ENCODE assay signal across 2 worm cellular contexts in the genomic region with DNA sequence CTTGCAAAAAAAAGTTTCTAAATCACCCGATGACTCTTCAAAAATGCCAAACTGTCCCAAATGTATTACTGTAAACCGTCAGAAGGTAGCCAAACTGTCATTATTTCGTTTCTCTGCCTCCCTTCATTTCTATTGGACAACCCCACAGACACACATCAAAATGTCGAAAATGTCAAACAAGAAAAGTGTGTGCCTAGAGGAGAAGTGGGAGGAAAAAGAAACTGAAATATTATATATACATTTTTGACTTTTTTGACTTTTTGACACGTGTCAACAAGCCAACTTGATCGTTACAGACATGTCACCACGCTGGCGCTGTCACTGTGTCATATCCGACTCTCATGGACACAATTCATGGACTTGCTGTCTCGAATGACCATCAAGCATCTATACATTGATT.
TF ChIP-seq lines count a peak whose summit lies in the region.

No protein-coding gene starts in this region.

TF ChIP-seq in whole organism, L4 larva, 104 proteins besides CTCF, POLR2A, EP300 and RAD21:
- no peak for TF ChIP-seq php-3 (GFP tag; IDR thresholded peaks at IDR 0.05; lab: Robert Waterston, UW)
- TF ChIP-seq lin-39 (tag; optimal IDR thresholded peaks at IDR 0.05; lab: Kevin White, UChicago): no peak
- no peak for TF ChIP-seq F44E2.7 (GFP tag; IDR thresholded peaks at IDR 0.05; lab: Robert Waterston, UW)
- no peak for TF ChIP-seq madf-5 (GFP tag; IDR thresholded peaks at IDR 0.05; lab: Robert Waterston, UW)
- TF ChIP-seq daf-16 (GFP tag; optimal IDR thresholded peaks at IDR 0.05; lab: Kevin White, UChicago): peak in 1 of 2 experiments; percentile 15
- TF ChIP-seq daf-16 (tag; optimal IDR thresholded peaks at IDR 0.05; lab: Kevin White, UChicago): no peak
- TF ChIP-seq mxl-3 (GFP tag; optimal IDR thresholded peaks at IDR 0.05; lab: Kevin White, UChicago): no peak
- peak; percentile 56 for TF ChIP-seq dmd-6 (GFP tag; IDR thresholded peaks at IDR 0.05; lab: Robert Waterston, UW)
- TF ChIP-seq hlh-11 (tag; optimal IDR thresholded peaks at IDR 0.05; lab: Kevin White, UChicago): peak; percentile 23
- no peak for TF ChIP-seq T26A8.4 (GFP tag; IDR thresholded peaks at IDR 0.05; lab: Robert Waterston, UW)
- TF ChIP-seq F49E8.2 (tag; optimal IDR thresholded peaks at IDR 0.05; lab: Kevin White, UChicago; ENCODE audit: borderline replicate concordance): no peak
- no peak for TF ChIP-seq saeg-2 (GFP tag; IDR thresholded peaks at IDR 0.05; lab: Robert Waterston, UW)
- no peak for TF ChIP-seq pqm-1 (tag; optimal IDR thresholded peaks at IDR 0.05; lab: Kevin White, UChicago)
- no peak for TF ChIP-seq daf-19 (GFP tag; conservative IDR thresholded peaks at IDR 0.05; lab: Robert Waterston, UW)
- TF ChIP-seq nhr-48 (tag; optimal IDR thresholded peaks at IDR 0.05; lab: Kevin White, UChicago): no peak
- peak; percentile 46; the same call in 1 of the 2 replicates for TF ChIP-seq tra-1 (GFP tag; IDR thresholded peaks at IDR 0.05; lab: Robert Waterston, UW)
- no peak for TF ChIP-seq nhr-25 (tag; optimal IDR thresholded peaks at IDR 0.05; lab: Kevin White, UChicago; ENCODE audit: borderline replicate concordance, insufficient read depth)
- no peak for TF ChIP-seq snpc-1.2 (GFP tag; IDR thresholded peaks at IDR 0.05; lab: Robert Waterston, UW)
- no peak for TF ChIP-seq lin-15B (tag; optimal IDR thresholded peaks at IDR 0.05; lab: Kevin White, UChicago)

TF ChIP-seq in whole organism, young adult, 124 proteins besides CTCF, POLR2A, EP300 and RAD21:
- TF ChIP-seq nhr-80 (tag; optimal IDR thresholded peaks at IDR 0.05; lab: Kevin White, UChicago) (peak; percentile 62), sea-2 (GFP tag; IDR thresholded peaks at IDR 0.05; lab: Robert Waterston, UW) (no peak), let-607 (tag; optimal IDR thresholded peaks at IDR 0.05; lab: Kevin White, UChicago) (peak; percentile 85 to 92), snpc-4 (GFP tag; optimal IDR thresholded peaks at IDR 0.05; lab: Kevin White, UChicago) (no peak), snpc-4 (tag; optimal IDR thresholded peaks at IDR 0.05; lab: Kevin White, UChicago) (no peak)
